Fruit fly (Drosophila melanogaster) whole organism, adult: ENCODE measurements around the gene CkIIalpha-i3.

Experiments
- CG14711 ChIP-seq: fragments of 200-800 bp; sonication (Bioruptor generic); optimal IDR thresholded peaks from 2 replicates; lab custom pipeline; 2018; ENCODE audit warnings: missing biosample characterization, mild to moderate bottlenecking, missing genetic modification characterization, moderate library complexity
- CG1620 ChIP-seq: fragments of 200-800 bp; sonication (Bioruptor generic); optimal IDR thresholded peaks from 2 replicates; lab custom pipeline; 2016; ENCODE audit warnings: missing biosample characterization, missing genetic modification characterization
- CG33017 ChIP-seq: fragments of 200-800 bp; sonication (Bioruptor generic); optimal IDR thresholded peaks from 2 replicates; lab custom pipeline; 2018; ENCODE audit warnings: missing biosample characterization, mild to moderate bottlenecking, missing genetic modification characterization, moderate library complexity
- CG5204 ChIP-seq: fragments of 200-800 bp; sonication (Bioruptor generic); optimal IDR thresholded peaks from 2 replicates; lab custom pipeline; 2016; ENCODE audit warnings: missing biosample characterization, missing genetic modification characterization
- Crg-1 ChIP-seq: fragments of 200-800 bp; sonication (Bioruptor generic); optimal IDR thresholded peaks from 2 replicates; lab custom pipeline; 2016; ENCODE audit warnings: missing biosample characterization, missing genetic modification characterization
- cic ChIP-seq: fragments of 200-800 bp; sonication (Bioruptor generic); optimal IDR thresholded peaks from 2 replicates; lab custom pipeline; 2017; ENCODE audit warnings: missing biosample characterization, mild to moderate bottlenecking, missing genetic modification characterization, moderate library complexity
- ovo ChIP-seq: fragments of 200-800 bp; sonication (Bioruptor generic); optimal IDR thresholded peaks from 2 replicates; lab custom pipeline; 2016; ENCODE audit warnings: missing biosample characterization, missing genetic modification characterization

DNA sequence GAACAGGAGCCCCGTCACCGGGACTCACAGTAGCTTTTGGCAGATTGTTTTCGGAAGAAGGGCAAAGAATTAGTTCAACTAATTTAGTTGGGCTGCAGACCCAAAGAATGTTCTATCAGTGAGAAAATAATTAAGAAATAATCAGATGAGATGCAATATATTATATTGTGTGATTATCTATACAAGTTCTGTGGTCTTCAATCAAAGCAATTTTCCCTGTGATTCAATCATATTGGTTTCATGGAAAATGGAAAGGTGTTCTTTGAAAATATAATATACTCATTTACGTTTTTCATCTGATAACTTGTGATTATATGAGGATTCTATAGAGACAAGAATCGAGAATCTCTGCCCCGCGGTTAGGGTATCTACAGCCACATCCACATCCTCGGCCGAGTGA is 18.2 kb upstream of the CkIIalpha-i3 start:
- TF ChIP-seq Crg-1 = no peak
- no peak for TF ChIP-seq CG14711 (tag; lab: Kevin White, UChicago)
- no peak for TF ChIP-seq cic (GFP tag; lab: Kevin White, UChicago)
- no peak for TF ChIP-seq ovo
- TF ChIP-seq CG1620 = no peak
- TF ChIP-seq CG33017 (tag; lab: Kevin White, UChicago) = no peak
- no peak for TF ChIP-seq CG5204 (GFP tag; lab: Kevin White, UChicago)
